Worm (Caenorhabditis elegans) whole organism, L3 larva: ENCODE measurements around the gene ttr-17.

Experiments
- R02D3.7 ChIP-seq: fragments of 150-350 bp; optimal IDR thresholded peaks from 2 replicates; lab custom pipeline; 2014; ENCODE audit warnings: missing biosample characterization, missing genetic modification characterization
- ZK546.5 ChIP-seq: sonication (generic microtip); optimal IDR thresholded peaks from 2 replicates; lab custom pipeline; 2017; ENCODE audit warnings: missing biosample characterization, missing genetic modification characterization
- ama-1 ChIP-seq: fragments of 150-350 bp; optimal IDR thresholded peaks from 2 replicates; lab custom pipeline; 2018
- ceh-28 ChIP-seq: fragments of 150-350 bp; optimal IDR thresholded peaks from 2 replicates; lab custom pipeline; 2014; ENCODE audit warnings: missing biosample characterization, missing genetic modification reagents, missing genetic modification characterization
- ceh-9 ChIP-seq: sonication (generic microtip); optimal IDR thresholded peaks from 2 replicates; lab custom pipeline; 2018; ENCODE audit warnings: missing biosample characterization, missing genetic modification characterization
- daf-12 ChIP-seq: fragments of 150-350 bp; optimal IDR thresholded peaks from 2 replicates; lab custom pipeline; 2014; ENCODE audit warnings: missing biosample characterization, missing genetic modification reagents, missing genetic modification characterization
- egl-27 ChIP-seq: sonication (generic microtip); optimal IDR thresholded peaks from 4 replicates; lab custom pipeline; 2017; ENCODE audit warnings: missing biosample characterization, missing genetic modification reagents, missing genetic modification characterization
- egl-5 ChIP-seq: fragments of 150-350 bp; optimal IDR thresholded peaks from 2 replicates; lab custom pipeline; 2017; ENCODE audit warnings: missing biosample characterization, missing genetic modification reagents, missing genetic modification characterization, inconsistent platforms
- elt-2 ChIP-seq: sonication (generic microtip); optimal IDR thresholded peaks from 2 replicates; lab custom pipeline; 2016; ENCODE audit warnings: missing genetic modification reagents, mild to moderate bottlenecking, missing genetic modification characterization, missing compliant biosample characterization
- elt-3 ChIP-seq, 3 experiments: fragments of 150-350 bp in 1 of 3; sonication (generic microtip) in 2 of 3; optimal IDR thresholded peaks; 2 replicates in 2 of 3; 4 replicates in 1 of 3; lab custom pipeline; 2014 to 2017; ENCODE audit warnings: missing biosample characterization in 3 of 3, missing genetic modification characterization in 3 of 3
- fkh-10 ChIP-seq: sonication (generic microtip); optimal IDR thresholded peaks from 2 replicates; lab custom pipeline; 2017; ENCODE audit warnings: missing biosample characterization, missing genetic modification reagents, missing genetic modification characterization
- fos-1 ChIP-seq: fragments of 150-350 bp; optimal IDR thresholded peaks from 2 replicates; lab custom pipeline; 2014; ENCODE audit warnings: missing biosample characterization, missing genetic modification characterization
- hmg-11 ChIP-seq: sonication (generic microtip); optimal IDR thresholded peaks from 2 replicates; lab custom pipeline; 2016; ENCODE audit warnings: missing genetic modification characterization, missing compliant biosample characterization
- lin-15B ChIP-seq: fragments of 150-350 bp; optimal IDR thresholded peaks from 2 replicates; lab custom pipeline; 2014; ENCODE audit warnings: missing biosample characterization, missing genetic modification characterization
- lin-39 ChIP-seq: fragments of 150-350 bp; optimal IDR thresholded peaks from 2 replicates; lab custom pipeline; 2018; ENCODE audit warnings: missing biosample characterization, missing genetic modification reagents, missing genetic modification characterization
- mdl-1 ChIP-seq: fragments of 150-350 bp; optimal IDR thresholded peaks from 2 replicates; lab custom pipeline; 2014; ENCODE audit warnings: missing biosample characterization, missing genetic modification characterization
- mml-1 ChIP-seq: fragments of 150-350 bp; sonication (generic microtip); optimal IDR thresholded peaks from 3 replicates; lab custom pipeline; 2014; ENCODE audit warnings: missing biosample characterization, missing genetic modification characterization
- nfya-1 ChIP-seq: sonication (generic microtip); optimal IDR thresholded peaks from 2 replicates; lab custom pipeline; 2017; ENCODE audit warnings: missing genetic modification characterization, mild to moderate bottlenecking, missing compliant biosample characterization, antibody characterized with exemption, moderate library complexity; ENCODE audit not compliant: insufficient read depth
- nhr-11 ChIP-seq: fragments of 150-350 bp; optimal IDR thresholded peaks from 2 replicates; lab custom pipeline; 2014; ENCODE audit warnings: missing biosample characterization, missing genetic modification characterization
- nhr-23 ChIP-seq: fragments of 150-350 bp; optimal IDR thresholded peaks from 2 replicates; lab custom pipeline; 2014; ENCODE audit warnings: missing biosample characterization, missing genetic modification reagents, missing genetic modification characterization
- nhr-237 ChIP-seq: fragments of 150-350 bp; optimal IDR thresholded peaks from 2 replicates; lab custom pipeline; 2014; ENCODE audit warnings: missing biosample characterization, missing genetic modification characterization
- nhr-25 ChIP-seq: sonication (generic microtip); optimal IDR thresholded peaks from 2 replicates; lab custom pipeline; 2017; ENCODE audit warnings: missing biosample characterization, missing genetic modification characterization
- nhr-28 ChIP-seq: fragments of 150-350 bp; optimal IDR thresholded peaks from 2 replicates; lab custom pipeline; 2014; ENCODE audit warnings: missing biosample characterization, missing genetic modification characterization
- nhr-43 ChIP-seq: sonication (generic microtip); optimal IDR thresholded peaks from 2 replicates; lab custom pipeline; 2016; ENCODE audit warnings: mild to moderate bottlenecking, missing genetic modification characterization, missing compliant biosample characterization; ENCODE audit not compliant: poor library complexity, severe bottlenecking
- pha-4 ChIP-seq: fragments of 150-350 bp; optimal IDR thresholded peaks from 2 replicates; lab custom pipeline; 2014; ENCODE audit warnings: missing biosample characterization, missing genetic modification reagents, missing genetic modification characterization
- pqm-1 ChIP-seq: fragments of 150-350 bp; optimal IDR thresholded peaks from 2 replicates; lab custom pipeline; 2017; ENCODE audit warnings: missing biosample characterization, missing genetic modification characterization, inconsistent platforms
- sea-2 ChIP-seq: fragments of 150-350 bp; sonication (generic microtip); optimal IDR thresholded peaks from 4 replicates; lab custom pipeline; 2014; ENCODE audit warnings: missing biosample characterization, missing genetic modification reagents, missing genetic modification characterization
- skn-1 ChIP-seq: fragments of 150-350 bp; optimal IDR thresholded peaks from 2 replicates; lab custom pipeline; 2014; ENCODE audit warnings: missing biosample characterization, missing genetic modification characterization
- snpc-4 ChIP-seq: fragments of 150-350 bp; optimal IDR thresholded peaks from 2 replicates; lab custom pipeline; 2014; ENCODE audit warnings: missing biosample characterization, missing genetic modification characterization
- tbx-2 ChIP-seq: sonication (generic microtip); optimal IDR thresholded peaks from 2 replicates; lab custom pipeline; 2016; ENCODE audit warnings: mild to moderate bottlenecking, missing genetic modification characterization, missing compliant biosample characterization
- zag-1 ChIP-seq: fragments of 150-350 bp; optimal IDR thresholded peaks from 2 replicates; lab custom pipeline; 2014; ENCODE audit warnings: missing biosample characterization, missing genetic modification characterization
- ztf-4 ChIP-seq: fragments of 150-350 bp; optimal IDR thresholded peaks from 2 replicates; lab custom pipeline; 2014; ENCODE audit warnings: missing biosample characterization, missing genetic modification characterization

The ttr-17 gene

ce11 chrIV:11110995-11111619 lies 44.3 kb upstream of the ttr-17 start, which contains the start of gene rps-5 (continued):
- TF ChIP-seq R02D3.7 (tag; lab: Kevin White, UChicago): peak; percentile 23
- TF ChIP-seq nhr-23 (tag; lab: Kevin White, UChicago): peak; percentile 78
- no peak for TF ChIP-seq mdl-1 (tag; lab: Kevin White, UChicago)
- TF ChIP-seq ztf-4 (tag; lab: Kevin White, UChicago): no peak
- peak; percentile 8 for TF ChIP-seq skn-1 (tag; lab: Kevin White, UChicago)

DNA sequence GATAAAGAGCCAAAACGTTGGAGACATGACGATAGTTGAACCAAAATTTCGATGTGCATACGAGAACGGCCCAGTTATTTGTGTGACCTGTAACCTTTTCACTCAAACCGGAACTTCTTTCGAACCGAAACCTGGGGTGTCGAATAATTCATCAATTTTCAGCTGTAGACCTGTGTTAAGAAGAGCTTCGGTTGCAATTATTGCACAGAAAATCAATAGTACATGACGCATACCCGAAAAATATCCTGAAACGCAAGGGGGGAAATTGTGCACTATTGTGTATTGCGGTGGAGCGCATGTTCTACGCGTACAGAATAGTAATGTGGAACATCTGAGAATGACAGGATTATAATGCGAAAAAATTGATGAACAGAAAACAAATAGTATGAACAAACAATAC lies 42.9 kb upstream of the ttr-17 start, which contains the start of gene pigk-1:
pigk-1 (minus strand) TSS at position 248 of the 400 bp plus-strand sequence.
- peak; percentile 24 for TF ChIP-seq nhr-43 (tag; lab: Kevin White, UChicago)
- TF ChIP-seq fos-1 (tag; lab: Kevin White, UChicago): no peak
- TF ChIP-seq mml-1 (tag; lab: Kevin White, UChicago): no peak
- TF ChIP-seq ZK546.5: no peak
- peak; percentile 9 for TF ChIP-seq ama-1
- peak; percentile 15 for TF ChIP-seq R02D3.7 (tag; lab: Kevin White, UChicago)
- TF ChIP-seq, all 47 proteins: peak for 3

- no peak for TF ChIP-seq R02D3.7 (tag; lab: Kevin White, UChicago)
- TF ChIP-seq elt-3 (tag; optimal IDR thresholded peaks at IDR 0.05; lab: Kevin White, UChicago): no peak
- no peak for TF ChIP-seq ceh-9 (tag; lab: Kevin White, UChicago)
- TF ChIP-seq ceh-28: no peak
- TF ChIP-seq nhr-28: no peak
- no peak for TF ChIP-seq mml-1 (tag; lab: Kevin White, UChicago)
- TF ChIP-seq nhr-25 (tag; lab: Kevin White, UChicago): no peak
- TF ChIP-seq ama-1: no peak
- TF ChIP-seq fkh-10: no peak
- no peak for TF ChIP-seq lin-15B (tag; lab: Kevin White, UChicago)
These were observed 38.9 kb upstream of the ttr-17 start, which contains the start of gene srlf-24 for ce11 chrIV:11105724-11106123. Gene srlf-24, minus strand, starts transcription at chrIV:11105824.

DNA sequence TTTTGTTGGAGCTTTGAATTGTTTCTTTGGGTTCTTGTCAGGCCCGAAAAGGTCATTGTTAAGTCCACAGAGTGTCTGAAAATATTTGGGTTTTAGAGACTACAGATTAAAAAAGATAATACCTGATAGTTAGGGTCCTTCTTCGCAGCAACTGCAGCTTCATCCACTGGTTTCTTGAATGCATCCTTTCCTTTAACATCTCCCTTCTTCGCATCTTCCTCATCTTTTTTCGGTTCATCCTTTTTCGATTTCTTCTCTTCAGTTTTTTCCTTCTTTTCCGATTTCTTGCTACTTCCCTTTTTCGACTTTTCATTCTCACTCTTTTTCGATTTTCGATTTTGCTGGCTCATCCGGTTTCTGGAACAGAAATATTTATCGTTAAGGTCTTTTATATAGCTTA lies 36.7 kb upstream of the ttr-17 start:
- no peak for TF ChIP-seq mml-1 (tag; lab: Kevin White, UChicago)
- TF ChIP-seq ceh-9 (tag; lab: Kevin White, UChicago): no peak
- no peak for TF ChIP-seq zag-1
- no peak for TF ChIP-seq elt-2 (tag; lab: Kevin White, UChicago)
- no peak for TF ChIP-seq daf-12 (tag; lab: Kevin White, UChicago)
- no peak for TF ChIP-seq snpc-4 (tag; lab: Kevin White, UChicago)

DNA sequence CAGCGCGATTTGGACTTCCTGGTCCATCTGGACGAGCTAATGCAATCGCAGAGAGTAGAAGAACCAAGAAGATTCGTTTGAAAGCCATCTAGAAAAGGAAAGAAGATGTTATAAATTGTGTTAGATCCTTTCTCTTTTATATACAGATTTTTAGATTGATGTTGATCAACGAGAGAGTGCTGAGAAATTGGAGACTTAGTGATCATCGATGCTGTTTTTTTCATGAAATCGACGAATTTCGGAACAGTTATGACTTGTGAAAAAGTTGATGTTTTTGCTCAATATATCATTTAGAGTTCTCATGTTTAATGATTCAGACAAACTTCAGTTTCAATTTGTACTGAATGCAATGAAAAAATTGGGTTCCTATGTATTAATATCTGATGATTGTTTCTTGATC lies 35.8 kb upstream of the ttr-17 start, which contains the start of gene srlf-17:
srlf-17 (minus strand) TSS at position 101 of the 400 bp plus-strand sequence.
- no peak for TF ChIP-seq nhr-28
- TF ChIP-seq daf-12 (tag; lab: Kevin White, UChicago): no peak
- TF ChIP-seq pqm-1 (tag; lab: Kevin White, UChicago): no peak
- no peak for TF ChIP-seq lin-15B (tag; lab: Kevin White, UChicago)

DNA sequence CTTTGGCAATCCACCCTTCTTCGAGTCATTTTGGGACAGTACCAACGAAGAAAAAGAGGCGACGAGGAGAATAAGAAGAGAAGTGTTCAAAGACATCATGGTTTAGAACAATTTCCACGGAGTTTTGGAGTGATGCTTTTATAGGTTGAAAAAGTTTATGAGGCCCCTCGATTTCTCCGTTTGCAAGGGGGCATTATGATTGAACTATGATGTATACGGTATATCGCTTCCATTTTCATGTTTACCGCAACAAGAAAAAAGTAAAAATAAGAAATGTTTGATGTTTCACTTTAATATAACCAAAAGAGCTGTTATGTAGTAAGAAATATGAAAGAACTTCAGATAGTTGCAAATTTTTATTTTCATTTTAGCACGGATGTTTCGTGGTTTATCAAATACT lies 34.6 kb upstream of the ttr-17 start, which contains the start of gene srlf-18:
srlf-18 (minus strand) TSS at position 101 of the 400 bp plus-strand sequence.
- TF ChIP-seq R02D3.7 (tag; lab: Kevin White, UChicago): no peak
- TF ChIP-seq egl-27 (tag; lab: Kevin White, UChicago): no peak
- TF ChIP-seq nfya-1 (tag; lab: Kevin White, UChicago): no peak
- TF ChIP-seq hmg-11 (tag; lab: Kevin White, UChicago): no peak
- no peak for TF ChIP-seq ceh-9 (tag; lab: Kevin White, UChicago)
- TF ChIP-seq mdl-1 (tag; lab: Kevin White, UChicago): no peak
- no peak for TF ChIP-seq lin-39 (tag; lab: Kevin White, UChicago)
- TF ChIP-seq, all 47 proteins: peak for 0

ce11 chrIV:11100271-11100670 lies 33.4 kb upstream of the ttr-17 start, which contains the start of gene str-3:
Gene str-3, minus strand, starts transcription at chrIV:11100371.
- no peak for TF ChIP-seq nhr-237 (tag; lab: Kevin White, UChicago)
- TF ChIP-seq pha-4 (tag; lab: Kevin White, UChicago): no peak
- TF ChIP-seq tbx-2 (tag; lab: Kevin White, UChicago): no peak
- TF ChIP-seq ceh-9 (tag; lab: Kevin White, UChicago): no peak
- no peak for TF ChIP-seq egl-5 (tag; lab: Kevin White, UChicago)
- no peak for TF ChIP-seq nhr-11 (tag; lab: Kevin White, UChicago)
- TF ChIP-seq ceh-28: no peak
- TF ChIP-seq R02D3.7 (tag; lab: Kevin White, UChicago): no peak
- no peak for TF ChIP-seq ztf-4 (tag; lab: Kevin White, UChicago)
- no peak for TF ChIP-seq sea-2 (GFP tag; lab: Kevin White, UChicago)
- TF ChIP-seq ZK546.5: no peak
- no peak for TF ChIP-seq nfya-1 (tag; lab: Kevin White, UChicago)
- TF ChIP-seq mml-1 (tag; lab: Kevin White, UChicago): no peak
- TF ChIP-seq pqm-1 (tag; lab: Kevin White, UChicago): no peak
- no peak for TF ChIP-seq daf-12 (tag; lab: Kevin White, UChicago)
